Fruit fly (Drosophila melanogaster): Measurements from ENCODE around the gene Thor.

Gene Thor

DNA sequence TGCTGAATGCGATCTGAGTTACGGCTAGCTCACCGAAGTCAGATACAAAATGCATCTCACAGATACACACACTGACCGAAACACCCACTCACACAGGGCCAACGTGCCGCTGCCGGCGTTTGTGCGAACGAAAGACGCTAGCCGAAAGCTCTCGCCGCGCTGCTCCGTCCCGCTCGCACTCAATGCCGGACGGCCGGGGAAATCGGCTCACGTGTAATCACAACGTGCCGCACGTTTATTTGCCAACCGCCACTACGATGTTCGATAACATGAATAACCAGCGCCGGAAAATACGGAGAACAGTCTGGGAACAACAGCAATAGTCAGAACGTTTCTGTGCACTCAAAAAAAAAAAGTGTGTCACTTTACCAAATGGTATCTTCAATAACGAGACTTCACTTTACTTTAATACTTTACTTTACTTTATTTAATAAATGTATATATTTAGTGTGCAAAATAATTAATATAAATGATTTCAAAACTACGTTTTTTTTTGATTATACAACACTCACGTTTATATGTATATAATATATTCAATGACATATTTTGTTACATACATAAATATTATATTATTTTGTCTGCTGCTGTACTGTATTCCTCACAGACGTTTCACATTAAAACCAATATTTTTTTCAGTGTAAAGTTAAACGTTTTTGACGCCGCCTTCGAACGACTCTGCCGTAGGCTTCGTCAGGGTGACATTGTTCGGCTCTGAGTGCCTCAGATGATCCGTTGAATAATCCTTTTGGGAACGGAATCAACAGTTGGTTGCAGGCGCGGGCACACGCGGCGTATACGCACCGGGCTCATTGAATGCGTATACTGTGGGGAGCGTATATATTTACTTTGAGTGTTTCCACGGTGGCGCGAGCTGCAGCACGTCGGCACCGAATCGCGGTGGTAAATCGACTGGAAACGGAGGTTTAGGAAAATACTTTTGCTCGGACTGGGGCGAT is 29.3 kb downstream of the Thor start, which contains the start of gene tim (continued):
- no peak for TF ChIP-seq maf-S (GFP tag; optimal IDR thresholded peaks at IDR 0.05)
- no peak for TF ChIP-seq ssp (GFP tag; IDR thresholded peaks at IDR 0.05)
- peak; percentile 13 for TF ChIP-seq CG13775 (GFP tag; optimal IDR thresholded peaks at IDR 0.05)
- peak; percentile 36 for TF ChIP-seq CG10267 (tag; optimal IDR thresholded peaks at IDR 0.05)
- TF ChIP-seq CG9797 (GFP tag; optimal IDR thresholded peaks at IDR 0.05) = no peak
- no peak for TF ChIP-seq tna (GFP tag; IDR thresholded peaks at IDR 0.05; ENCODE audit: partially characterized antibody)
- peak; percentile 20 for TF ChIP-seq CG15514 (GFP tag; optimal IDR thresholded peaks at IDR 0.05)
- TF ChIP-seq vnd (GFP tag; IDR thresholded peaks at IDR 0.05; ENCODE audit: partially characterized antibody) = no peak
- no peak for TF ChIP-seq fu2 (GFP tag; optimal IDR thresholded peaks at IDR 0.05)
- no peak for TF ChIP-seq Nf-YC (tag; optimal IDR thresholded peaks at IDR 0.05)
- TF ChIP-seq CG2129 (GFP tag; IDR thresholded peaks at IDR 0.05; ENCODE audit: partially characterized antibody) = no peak
- TF ChIP-seq CG13624 (GFP tag; optimal IDR thresholded peaks at IDR 0.05) = no peak
- no peak for TF ChIP-seq CG30431 (GFP tag; optimal IDR thresholded peaks at IDR 0.05)
- TF ChIP-seq CG31224 (GFP tag; IDR thresholded peaks at IDR 0.05) = no peak
- no peak for TF ChIP-seq MESR4 (GFP tag; optimal IDR thresholded peaks at IDR 0.05)
- no peak for TF ChIP-seq otp (GFP tag; IDR thresholded peaks at IDR 0.05)
- TF ChIP-seq CG4360 (GFP tag; IDR thresholded peaks at IDR 0.05) = no peak
- TF ChIP-seq CG12236 (GFP tag; optimal IDR thresholded peaks at IDR 0.05) = no peak
- TF ChIP-seq CG12219 (GFP tag; optimal IDR thresholded peaks at IDR 0.05) = no peak
- no peak for TF ChIP-seq nau (GFP tag; optimal IDR thresholded peaks at IDR 0.05)
- TF ChIP-seq croc (GFP tag; conservative IDR thresholded peaks at IDR 0.05) = no peak
- no peak for TF ChIP-seq CG2889 (GFP tag; IDR thresholded peaks at IDR 0.05)
- no peak for TF ChIP-seq Dad (GFP tag; optimal IDR thresholded peaks at IDR 0.05)
- TF ChIP-seq Vsx1 (GFP tag; optimal IDR thresholded peaks at IDR 0.05) = no peak
- TF ChIP-seq Adf1 (GFP tag; IDR thresholded peaks at IDR 0.05) = peak; percentile 66; the same call in 1 of the 2 replicates
- peak; percentile 57 for TF ChIP-seq CG30403 (GFP tag; optimal IDR thresholded peaks at IDR 0.05)
- TF ChIP-seq pnt (GFP tag; optimal IDR thresholded peaks at IDR 0.05) = no peak
- TF ChIP-seq CG7839 (tag; optimal IDR thresholded peaks at IDR 0.05) = no peak
- no peak for TF ChIP-seq Dip3 (GFP tag; optimal IDR thresholded peaks at IDR 0.05)
- TF ChIP-seq CG9727 (GFP tag; optimal IDR thresholded peaks at IDR 0.05) = peak; percentile 43
- no peak for TF ChIP-seq Sry-δ (GFP tag; optimal IDR thresholded peaks at IDR 0.05)
- no peak for TF ChIP-seq chif (GFP tag; optimal IDR thresholded peaks at IDR 0.05)
- TF ChIP-seq CHES-1-like (GFP tag; optimal IDR thresholded peaks at IDR 0.05) = no peak
- no peak for TF ChIP-seq CG11560 (tag; IDR thresholded peaks at IDR 0.05)
- TF ChIP-seq CG2712 (tag; optimal IDR thresholded peaks at IDR 0.05) = no peak
- TF ChIP-seq NfI (GFP tag; optimal IDR thresholded peaks at IDR 0.05) = no peak
- TF ChIP-seq gsb-n (tag; optimal IDR thresholded peaks at IDR 0.05) = peak; percentile 15
- no peak for TF ChIP-seq rib (GFP tag; IDR thresholded peaks at IDR 0.05)
- TF ChIP-seq CG16813 (GFP tag; IDR thresholded peaks at IDR 0.05; ENCODE audit: partially characterized antibody) = no peak
- TF ChIP-seq mam (GFP tag; optimal IDR thresholded peaks at IDR 0.05) = no peak
- TF ChIP-seq CG16815 (GFP tag; optimal IDR thresholded peaks at IDR 0.05) = peak; percentile 6
- peak; percentile 5 for TF ChIP-seq run (tag; optimal IDR thresholded peaks at IDR 0.05)
- TF ChIP-seq CTCF (GFP tag; optimal IDR thresholded peaks at IDR 0.05) = no peak
- no peak for TF ChIP-seq CG11085 (GFP tag; IDR thresholded peaks at IDR 0.05)
- no peak for TF ChIP-seq CG17186 (GFP tag; optimal IDR thresholded peaks at IDR 0.05)
- TF ChIP-seq CG3407 (GFP tag; optimal IDR thresholded peaks at IDR 0.05) = peak; percentile 4
- TF ChIP-seq CG1832 (GFP tag; optimal IDR thresholded peaks at IDR 0.05) = peak; percentile 59
- no peak for TF ChIP-seq kay (GFP tag; optimal IDR thresholded peaks at IDR 0.05)
- peak; percentile 26 for TF ChIP-seq Oli (tag; optimal IDR thresholded peaks at IDR 0.05)
- no peak for TF ChIP-seq Sin3A (optimal IDR thresholded peaks at IDR 0.05)
